Worm (Caenorhabditis elegans): ENCODE results near the gene cogc-6.
A peak's percentile ranks its signal among the peaks of the same experiment; 100 is the strongest.

Gene cogc-6

DNA sequence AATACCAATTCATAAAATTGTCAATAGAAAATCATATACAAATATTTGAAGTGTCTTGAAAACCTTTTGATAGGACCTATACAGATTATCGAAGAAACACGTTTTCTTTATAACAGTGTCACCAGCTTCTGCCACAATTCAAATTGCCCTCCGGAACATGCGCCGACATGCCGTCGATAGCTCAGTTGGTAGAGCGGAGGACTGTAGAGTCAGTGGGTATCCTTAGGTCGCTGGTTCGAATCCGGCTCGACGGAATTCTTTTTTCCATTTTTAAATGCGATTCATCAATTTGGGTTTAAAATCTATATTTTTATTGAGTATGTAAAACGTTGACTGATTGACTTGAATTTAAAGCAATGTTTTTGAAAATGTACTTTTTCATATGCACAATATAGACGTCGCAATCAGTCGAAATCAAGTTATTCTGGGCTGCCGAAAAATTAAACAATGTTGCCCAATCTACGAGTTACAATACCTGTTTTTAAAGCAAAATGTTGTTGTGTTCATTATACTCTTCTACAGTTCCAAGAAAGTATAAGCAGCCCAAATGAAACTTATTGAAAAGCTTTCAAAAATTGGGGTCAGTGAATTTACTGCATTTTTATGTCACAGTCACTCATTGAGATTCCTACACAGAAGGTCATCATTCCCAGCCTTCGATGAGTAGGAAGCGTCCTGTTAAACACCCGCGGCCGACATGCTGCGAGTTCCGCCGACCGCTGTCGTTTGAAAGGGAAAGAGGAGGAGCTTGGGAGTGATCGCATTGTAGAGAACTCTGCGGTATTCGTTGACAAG, 26.4 kb upstream of the cogc-6 start (continued):
- TF ChIP-seq Y75B8A.6 (GFP tag; IDR thresholded peaks at IDR 0.05) (no peak), duxl-1 (tag; optimal IDR thresholded peaks at IDR 0.05; ENCODE audit: poor library complexity) (peak; percentile 80), daf-12 (tag; optimal IDR thresholded peaks at IDR 0.05) (no peak), fos-1 (tag; optimal IDR thresholded peaks at IDR 0.05) (no peak), ZK337.2 (GFP tag; IDR thresholded peaks at IDR 0.05) (no peak), nhr-48 (tag; optimal IDR thresholded peaks at IDR 0.05) (peak; percentile 73), lin-15B (tag; optimal IDR thresholded peaks at IDR 0.05) (no peak), vab-7 (GFP tag; IDR thresholded peaks at IDR 0.05) (0 out of 2 replicates have a peak, but pooled peaks have one; percentile 22), lin-13 (GFP tag; optimal IDR thresholded peaks at IDR 0.05) (peak; percentile 72), hmg-1.1 (GFP tag; IDR thresholded peaks at IDR 0.05) (0 out of 2 replicates have a peak, but pooled peaks have one; percentile 20), unc-62 (GFP tag; optimal IDR thresholded peaks at IDR 0.05 in 1 of 2) (no peak), unc-62 (tag; optimal IDR thresholded peaks at IDR 0.05) (no peak), fkh-10 (GFP tag; optimal IDR thresholded peaks at IDR 0.05) (no peak), mdt-29 (GFP tag; IDR thresholded peaks at IDR 0.05) (peak; percentile 9; the same call in 1 of the 2 replicates), T26A8.4 (GFP tag; IDR thresholded peaks at IDR 0.05) (peak; percentile 92), F37D6.2 (tag; optimal IDR thresholded peaks at IDR 0.05) (no peak), cey-2 (tag; optimal IDR thresholded peaks at IDR 0.05; ENCODE audit: borderline replicate concordance, insufficient read depth) (no peak), aly-2 (tag; optimal IDR thresholded peaks at IDR 0.05) (no peak), D1046.2 (GFP tag; IDR thresholded peaks at IDR 0.05) (no peak), F44E2.7 (GFP tag; IDR thresholded peaks at IDR 0.05) (no peak), F26F4.8 (GFP tag; conservative IDR thresholded peaks at IDR 0.05) (0 out of 2 replicates have a peak, but pooled peaks have one; percentile 33), nhr-76 (tag; optimal IDR thresholded peaks at IDR 0.05) (no peak), lim-7 (GFP tag; IDR thresholded peaks at IDR 0.05) (0 out of 2 replicates have a peak, but pooled peaks have one; percentile 43), dpl-1 (GFP tag; optimal IDR thresholded peaks at IDR 0.05) (no peak), ctbp-1 (GFP tag; IDR thresholded peaks at IDR 0.05) (no peak), lin-1 (GFP tag; IDR thresholded peaks at IDR 0.05) (peak; percentile 51; the same call in 1 of the 2 replicates), ceh-44 (GFP tag; IDR thresholded peaks at IDR 0.05) (peak; percentile 62; the same call in 1 of the 2 replicates), skn-1 (tag; optimal IDR thresholded peaks at IDR 0.05) (no peak), ces-1 (GFP tag; optimal IDR thresholded peaks at IDR 0.05) (no peak), F10B5.3 (tag; optimal IDR thresholded peaks at IDR 0.05) (peak; percentile 69), mes-2 (tag; optimal IDR thresholded peaks at IDR 0.05; ENCODE audit: poor library complexity, severe bottlenecking) (peak; percentile 87), nhr-11 (tag; optimal IDR thresholded peaks at IDR 0.05) (no peak), ceh-28 (tag; optimal IDR thresholded peaks at IDR 0.05) (no peak), nhr-111 (GFP tag; optimal IDR thresholded peaks at IDR 0.05) (peak; percentile 54), lsy-2 (tag; optimal IDR thresholded peaks at IDR 0.05) (peak in 1 of 2 experiments; percentile 65), ceh-32 (tag; optimal IDR thresholded peaks at IDR 0.05; ENCODE audit: poor library complexity) (no peak), madf-5 (GFP tag; IDR thresholded peaks at IDR 0.05) (no peak), mdl-1 (tag; optimal IDR thresholded peaks at IDR 0.05) (no peak), pqm-1 (tag; optimal IDR thresholded peaks at IDR 0.05) (peak; percentile 31), unc-39 (tag; optimal IDR thresholded peaks at IDR 0.05) (no peak), nhr-102 (tag; optimal IDR thresholded peaks at IDR 0.05) (no peak), Y48G9A.11 (GFP tag; IDR thresholded peaks at IDR 0.05) (peak; percentile 83), ama-1 (optimal IDR thresholded peaks at IDR 0.05) (peak; percentile 97), nhr-25 (tag; optimal IDR thresholded peaks at IDR 0.05; ENCODE audit: borderline replicate concordance, insufficient read depth) (no peak), lir-3 (tag; optimal IDR thresholded peaks at IDR 0.05) (no peak), Y5F2A.4 (GFP tag; optimal IDR thresholded peaks at IDR 0.05) (no peak), nhr-41 (GFP tag; IDR thresholded peaks at IDR 0.05) (peak; percentile 46; the same call in 1 of the 2 replicates), daf-19 (GFP tag; conservative IDR thresholded peaks at IDR 0.05) (0 out of 2 replicates have a peak, but pooled peaks have one; percentile 65), zfp-2 (tag; optimal IDR thresholded peaks at IDR 0.05) (no peak)

All from whole organism, L4 larva.